Worm (Caenorhabditis elegans) whole organism, L3 larva: ENCODE measurements around the gene F45G2.7.

ENCODE experiments used
- aly-2 ChIP-seq: fragments of 150-350 bp; optimal IDR thresholded peaks from 2 replicates; lab custom pipeline; 2014; ENCODE audit warnings: missing biosample characterization, missing genetic modification characterization
- fos-1 ChIP-seq: fragments of 150-350 bp; optimal IDR thresholded peaks from 2 replicates; lab custom pipeline; 2014; ENCODE audit warnings: missing biosample characterization, missing genetic modification characterization
- mdl-1 ChIP-seq: fragments of 150-350 bp; optimal IDR thresholded peaks from 2 replicates; lab custom pipeline; 2014; ENCODE audit warnings: missing biosample characterization, missing genetic modification characterization
- nhr-237 ChIP-seq: fragments of 150-350 bp; optimal IDR thresholded peaks from 2 replicates; lab custom pipeline; 2014; ENCODE audit warnings: missing biosample characterization, missing genetic modification characterization
- nhr-25 ChIP-seq: sonication (generic microtip); optimal IDR thresholded peaks from 2 replicates; lab custom pipeline; 2017; ENCODE audit warnings: missing biosample characterization, missing genetic modification characterization
- nhr-28 ChIP-seq: fragments of 150-350 bp; optimal IDR thresholded peaks from 2 replicates; lab custom pipeline; 2014; ENCODE audit warnings: missing biosample characterization, missing genetic modification characterization
- nhr-77 ChIP-seq: fragments of 150-350 bp; optimal IDR thresholded peaks from 2 replicates; lab custom pipeline; 2014; ENCODE audit warnings: missing biosample characterization, missing genetic modification characterization
- unc-39 ChIP-seq: sonication (generic microtip); optimal IDR thresholded peaks from 4 replicates; lab custom pipeline; 2017; ENCODE audit warnings: missing biosample characterization, missing genetic modification characterization
- unc-62 ChIP-seq: fragments of 150-350 bp; sonication (generic microtip); optimal IDR thresholded peaks from 4 replicates; lab custom pipeline; 2014; ENCODE audit warnings: missing biosample characterization, missing genetic modification reagents, missing genetic modification characterization

- TF ChIP-seq nhr-237 (tag; lab: Kevin White, UChicago) (no peak), nhr-77 (no peak), nhr-28 (tag; lab: Kevin White, UChicago) (no peak), unc-62 (no peak), mdl-1 (tag; lab: Kevin White, UChicago) (no peak), aly-2 (no peak), unc-39 (tag; lab: Kevin White, UChicago) (no peak), nhr-25 (tag; lab: Kevin White, UChicago) (no peak), fos-1 (tag; lab: Kevin White, UChicago) (no peak)
These were observed 28.8 kb downstream of the F45G2.7 start, which contains the start of gene nas-1 for ce11 chrIII:13405504-13405903.
